Fruit fly (Drosophila melanogaster) whole organism, embryonic: ENCODE measurements around the gene Rpp14a.

Experiments used
- ATbp ChIP-seq: fragments of 200-800 bp; sonication (Bioruptor generic); optimal IDR thresholded peaks from 2 replicates; lab custom pipeline; 2017; ENCODE audit warnings: missing biosample characterization, mild to moderate bottlenecking, missing genetic modification characterization, missing genetic modification reagents
- Atf3 ChIP-seq: fragments of 200-800 bp; sonication (Bioruptor generic); optimal IDR thresholded peaks from 3 replicates; lab custom pipeline; 2016; ENCODE audit warnings: missing biosample characterization, missing genetic modification characterization
- Atf6 ChIP-seq: fragments of 200-800 bp; sonication (Bioruptor generic); IDR thresholded peaks from 2 replicates; pipeline ENCODE4 v1.3.6; 2022; ENCODE audit warnings: missing biosample characterization, missing genetic modification characterization
- Bdp1 ChIP-seq: fragments of 200-800 bp; sonication (Bioruptor generic); optimal IDR thresholded peaks from 3 replicates; lab custom pipeline; 2016; ENCODE audit warnings: missing biosample characterization, missing genetic modification characterization
- Bgb ChIP-seq: fragments of 200-800 bp; sonication (Bioruptor generic); IDR thresholded peaks from 2 replicates; pipeline ENCODE4 v1.3.6; 2022; ENCODE audit warnings: missing biosample characterization, missing genetic modification characterization; ENCODE audit not compliant: partially characterized antibody
- CG10462 ChIP-seq: fragments of 200-800 bp; sonication (Bioruptor generic); optimal IDR thresholded peaks from 2 replicates; lab custom pipeline; 2016; ENCODE audit warnings: missing biosample characterization, missing genetic modification characterization
- CG11695 ChIP-seq: fragments of 200-800 bp; sonication (Bioruptor generic); IDR thresholded peaks from 3 replicates; pipeline ENCODE4 v1.3.6; 2022; ENCODE audit warnings: missing biosample characterization, missing genetic modification characterization
- CG12219 ChIP-seq: fragments of 200-800 bp; sonication (Bioruptor generic); optimal IDR thresholded peaks from 3 replicates; lab custom pipeline; 2018; ENCODE audit warnings: missing biosample characterization, mild to moderate bottlenecking, missing genetic modification characterization
- CG12299 ChIP-seq: fragments of 200-800 bp; sonication (Bioruptor generic); optimal IDR thresholded peaks from 2 replicates; lab custom pipeline; 2018; ENCODE audit warnings: missing biosample characterization, mild to moderate bottlenecking, missing genetic modification characterization
- CG12744 ChIP-seq: fragments of 200-800 bp; sonication (Bioruptor generic); optimal IDR thresholded peaks from 2 replicates; lab custom pipeline; 2016; ENCODE audit warnings: missing biosample characterization, missing genetic modification characterization
- CG12942 ChIP-seq: fragments of 200-800 bp; sonication (Bioruptor generic); optimal IDR thresholded peaks from 3 replicates; lab custom pipeline; 2016; ENCODE audit warnings: missing biosample characterization, missing genetic modification characterization
- CG15073 ChIP-seq: fragments of 200-800 bp; sonication (Bioruptor generic); optimal IDR thresholded peaks from 2 replicates; lab custom pipeline; 2016; ENCODE audit warnings: missing biosample characterization, missing genetic modification characterization
- CG1647 ChIP-seq: fragments of 200-800 bp; sonication (Bioruptor generic); optimal IDR thresholded peaks from 3 replicates; lab custom pipeline; 2016; ENCODE audit warnings: missing biosample characterization, missing genetic modification characterization
- CG1792 ChIP-seq: fragments of 200-800 bp; sonication (Bioruptor generic); optimal IDR thresholded peaks from 2 replicates; lab custom pipeline; 2016; ENCODE audit warnings: missing biosample characterization, missing genetic modification characterization
- CG1832 ChIP-seq: fragments of 200-800 bp; sonication (Bioruptor generic); optimal IDR thresholded peaks from 2 replicates; lab custom pipeline; 2017; ENCODE audit warnings: missing biosample characterization, mild to moderate bottlenecking, missing genetic modification characterization, inconsistent platforms
- CG18764 ChIP-seq: fragments of 200-800 bp; sonication (Bioruptor generic); optimal IDR thresholded peaks from 3 replicates; lab custom pipeline; 2016; ENCODE audit warnings: missing biosample characterization, missing genetic modification characterization
- CG4328 ChIP-seq: fragments of 200-800 bp; sonication (Bioruptor generic); optimal IDR thresholded peaks from 3 replicates; lab custom pipeline; 2017; ENCODE audit warnings: missing biosample characterization, missing genetic modification reagents, missing genetic modification characterization
- CG43689 ChIP-seq: fragments of 200-800 bp; sonication (Bioruptor generic); IDR thresholded peaks from 2 replicates; pipeline ENCODE4 v1.3.6; 2022; ENCODE audit warnings: missing biosample characterization, missing genetic modification characterization
- CG6272 ChIP-seq: fragments of 200-800 bp; sonication (Bioruptor generic); IDR thresholded peaks from 2 replicates; pipeline ENCODE4 v1.3.6; 2022; ENCODE audit warnings: missing biosample characterization, missing genetic modification characterization
- CG7928 ChIP-seq: fragments of 200-800 bp; sonication (Bioruptor generic); optimal IDR thresholded peaks from 2 replicates; lab custom pipeline; 2017; ENCODE audit warnings: missing biosample characterization, mild to moderate bottlenecking, missing genetic modification characterization
- CkIIα-i1 ChIP-seq: fragments of 200-800 bp; sonication (Bioruptor generic); IDR thresholded peaks from 2 replicates; pipeline ENCODE4 v1.3.6; 2022; ENCODE audit warnings: missing biosample characterization, missing genetic modification characterization
- Deaf1 ChIP-seq: fragments of 200-800 bp; optimal IDR thresholded peaks from 3 replicates; lab custom pipeline; 2019; ENCODE audit warnings: missing biosample characterization, mild to moderate bottlenecking, missing genetic modification characterization, moderate library complexity
- Dip2 ChIP-seq: fragments of 200-800 bp; sonication (Bioruptor generic); IDR thresholded peaks from 2 replicates; pipeline ENCODE4 v1.3.6; 2022; ENCODE audit warnings: missing biosample characterization, missing genetic modification characterization
- Dll ChIP-seq: fragments of 200-800 bp; sonication (Bioruptor generic); IDR thresholded peaks from 4 replicates; pipeline ENCODE4 v1.3.6; 2022; ENCODE audit warnings: missing biosample characterization, missing genetic modification characterization; ENCODE audit not compliant: partially characterized antibody
- Dp ChIP-seq: fragments of 200-800 bp; sonication (Bioruptor generic); optimal IDR thresholded peaks from 2 replicates; lab custom pipeline; 2018; ENCODE audit warnings: missing biosample characterization, mild to moderate bottlenecking, missing genetic modification characterization, moderate library complexity
- Gsc ChIP-seq: fragments of 200-800 bp; sonication (Bioruptor generic); IDR thresholded peaks from 2 replicates; pipeline ENCODE4 v1.3.6; 2022; ENCODE audit warnings: missing biosample characterization, missing genetic modification characterization
- H15 ChIP-seq: fragments of 200-800 bp; sonication (Bioruptor generic); IDR thresholded peaks from 3 replicates; pipeline ENCODE4 v1.3.6; 2022; ENCODE audit warnings: missing biosample characterization, missing genetic modification characterization
- Hand ChIP-seq: fragments of 200-800 bp; sonication (Bioruptor generic); optimal IDR thresholded peaks from 2 replicates; lab custom pipeline; 2017; ENCODE audit warnings: mild to moderate bottlenecking, missing biosample characterization, missing genetic modification reagents, missing genetic modification characterization
- Hey ChIP-seq: fragments of 200-800 bp; sonication (Bioruptor generic); optimal IDR thresholded peaks from 3 replicates; lab custom pipeline; 2018; ENCODE audit warnings: missing biosample characterization, mild to moderate bottlenecking, missing genetic modification characterization
- Hr39 ChIP-seq: fragments of >200 bp; optimal IDR thresholded peaks from 2 replicates; lab custom pipeline; 2017
- Max ChIP-seq: fragments of 200-800 bp; sonication (Bioruptor generic); optimal IDR thresholded peaks from 2 replicates; lab custom pipeline; 2016; ENCODE audit warnings: missing biosample characterization, mild to moderate bottlenecking, missing genetic modification characterization
- Scr ChIP-seq: fragments of 200-800 bp; sonication (Bioruptor generic); IDR thresholded peaks from 2 replicates; pipeline ENCODE4 v1.3.6; 2022; ENCODE audit warnings: missing biosample characterization, missing genetic modification characterization; ENCODE audit not compliant: partially characterized antibody
- br ChIP-seq: fragments of >200 bp; optimal IDR thresholded peaks from 2 replicates; lab custom pipeline; 2017
- ci ChIP-seq: fragments of 200-800 bp; sonication (Bioruptor generic); IDR thresholded peaks from 3 replicates; pipeline ENCODE4 v1.3.6; 2022; ENCODE audit warnings: missing biosample characterization, missing genetic modification characterization
- cwo ChIP-seq: fragments of 200-800 bp; sonication (Bioruptor generic); optimal IDR thresholded peaks from 3 replicates; lab custom pipeline; 2017; ENCODE audit warnings: missing biosample characterization, missing genetic modification characterization, mild to moderate bottlenecking, moderate library complexity, missing genetic modification reagents
- dati ChIP-seq: fragments of 200-800 bp; sonication (Bioruptor generic); IDR thresholded peaks from 2 replicates; pipeline ENCODE4 v1.3.6; 2022; ENCODE audit warnings: missing biosample characterization, missing genetic modification characterization
- fd102C ChIP-seq: fragments of 200-800 bp; sonication (Bioruptor generic); optimal IDR thresholded peaks from 2 replicates; lab custom pipeline; 2018; ENCODE audit warnings: missing biosample characterization, mild to moderate bottlenecking, missing genetic modification characterization, moderate library complexity
- fd64A ChIP-seq: fragments of 200-800 bp; sonication (Bioruptor generic); optimal IDR thresholded peaks from 3 replicates; lab custom pipeline; 2018; ENCODE audit warnings: missing biosample characterization, mild to moderate bottlenecking, missing genetic modification characterization
- gce ChIP-seq: fragments of 200-800 bp; sonication (Bioruptor generic); IDR thresholded peaks from 3 replicates; pipeline ENCODE4 v1.3.6; 2022; ENCODE audit warnings: missing biosample characterization, missing genetic modification characterization
- gcm ChIP-seq: fragments of 200-800 bp; sonication (Bioruptor generic); optimal IDR thresholded peaks from 2 replicates; lab custom pipeline; 2019; ENCODE audit warnings: missing biosample characterization, mild to moderate bottlenecking, missing genetic modification characterization, moderate library complexity
- gsb ChIP-seq: fragments of 200-800 bp; sonication (Bioruptor generic); IDR thresholded peaks from 2 replicates; pipeline ENCODE4 v1.3.6; 2022; ENCODE audit warnings: missing biosample characterization, missing genetic modification characterization
- h ChIP-seq: fragments of >200 bp; optimal IDR thresholded peaks from 2 replicates; lab custom pipeline; 2017
- her ChIP-seq: fragments of 200-800 bp; sonication (Bioruptor generic); optimal IDR thresholded peaks from 2 replicates; lab custom pipeline; 2016; ENCODE audit warnings: missing biosample characterization, missing genetic modification characterization
- hkb ChIP-seq, 2 experiments: fragments of 200-800 bp in 1 of 2; fragments of >200 bp in 1 of 2; sonication (Bioruptor generic) in 1 of 2; IDR thresholded peaks in 1 of 2; optimal IDR thresholded peaks in 1 of 2; 2 replicates each; pipeline versions ENCODE4 v1.3.6 to Lab custom; 2017 to 2022; ENCODE audit warnings: missing biosample characterization in 1 of 2, missing genetic modification characterization in 1 of 2
- mirr ChIP-seq: fragments of 200-800 bp; sonication (Bioruptor generic); optimal IDR thresholded peaks from 3 replicates; lab custom pipeline; 2018; ENCODE audit warnings: missing biosample characterization, mild to moderate bottlenecking, missing genetic modification characterization
- pros ChIP-seq: fragments of 200-800 bp; sonication (Bioruptor generic); optimal IDR thresholded peaks from 3 replicates; lab custom pipeline; 2019; ENCODE audit warnings: missing biosample characterization, mild to moderate bottlenecking, missing genetic modification characterization, moderate library complexity
- salm ChIP-seq: fragments of 200-800 bp; sonication (Bioruptor generic); optimal IDR thresholded peaks from 2 replicates; lab custom pipeline; 2018; ENCODE audit warnings: missing biosample characterization, mild to moderate bottlenecking, missing genetic modification characterization
- scrt ChIP-seq: fragments of 200-800 bp; sonication (Bioruptor generic); optimal IDR thresholded peaks from 2 replicates; lab custom pipeline; 2018; ENCODE audit warnings: missing biosample characterization, mild to moderate bottlenecking, missing genetic modification characterization, moderate library complexity
- sd ChIP-seq: fragments of 200-800 bp; sonication (Bioruptor generic); optimal IDR thresholded peaks from 3 replicates; lab custom pipeline; 2018; ENCODE audit warnings: missing biosample characterization, mild to moderate bottlenecking, missing genetic modification characterization, moderate library complexity
- sr ChIP-seq: fragments of 200-800 bp; sonication (Bioruptor generic); IDR thresholded peaks from 3 replicates; pipeline ENCODE4 v1.3.6; 2022; ENCODE audit warnings: missing biosample characterization, missing genetic modification characterization
- ssp ChIP-seq: fragments of 200-800 bp; sonication (Bioruptor generic); IDR thresholded peaks from 2 replicates; pipeline ENCODE4 v1.3.6; 2022; ENCODE audit warnings: missing biosample characterization, missing genetic modification characterization
- wek ChIP-seq: fragments of 200-800 bp; sonication (Bioruptor generic); optimal IDR thresholded peaks from 3 replicates; lab custom pipeline; 2018; ENCODE audit warnings: missing biosample characterization, mild to moderate bottlenecking, missing genetic modification characterization, moderate library complexity

The Rpp14a gene

DNA sequence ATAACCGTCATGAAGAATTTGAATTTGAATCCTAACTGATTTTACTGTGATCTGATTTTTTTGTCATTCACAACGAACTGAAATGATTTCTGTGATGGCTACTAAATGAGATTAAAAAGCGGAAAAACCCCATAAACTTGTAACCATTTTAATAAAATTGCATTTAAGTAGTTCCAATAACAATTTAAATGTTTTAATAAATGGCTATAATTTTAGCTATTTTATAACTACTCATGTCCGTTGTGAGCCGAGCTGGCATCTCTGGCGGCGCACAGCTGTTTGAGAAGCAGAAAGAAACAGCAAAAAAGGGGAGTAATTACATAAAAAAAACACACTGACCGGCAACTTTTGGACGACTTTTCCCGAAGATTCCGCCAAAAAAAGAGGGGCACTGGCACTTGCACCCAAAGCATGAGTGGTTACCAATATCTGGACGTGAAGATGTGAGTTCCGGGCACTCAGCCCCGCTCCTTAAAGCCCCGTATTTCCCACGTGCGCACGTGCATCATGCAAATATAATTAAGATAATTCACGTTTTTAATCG is at the start of gene Rpp14a, which contains the start of gene CG7950 (continued):
- TF ChIP-seq fd102C = peak; percentile 7
- no peak for TF ChIP-seq Hey (tag; lab: Kevin White, UChicago)
- TF ChIP-seq ci (GFP tag; lab: Robert Waterston, UW) = peak; percentile 91
- peak; percentile 28 for TF ChIP-seq Dp (GFP tag; lab: Kevin White, UChicago)
- TF ChIP-seq CG12942 (GFP tag; lab: Kevin White, UChicago) = peak; percentile 79
- peak; percentile 53 for TF ChIP-seq CG12744 (GFP tag; lab: Kevin White, UChicago)
- TF ChIP-seq CkIIα-i1 (GFP tag; lab: Robert Waterston, UW) = no peak
- TF ChIP-seq wek = no peak
- no peak for TF ChIP-seq CG1647
- no peak for TF ChIP-seq CG7928
- TF ChIP-seq Scr (GFP tag; lab: Robert Waterston, UW) = peak; percentile 23; the same call in 1 of the 2 replicates
- no peak; the same call in 1 of the 2 replicates for TF ChIP-seq Gsc
- peak; percentile 71 for TF ChIP-seq Bdp1 (GFP tag; lab: Kevin White, UChicago)
- TF ChIP-seq CG1792 (GFP tag; lab: Kevin White, UChicago) = peak; percentile 73
- TF ChIP-seq H15 = peak; percentile 70; the same call in 1 of the 3 replicates
- TF ChIP-seq fd64A (GFP tag; lab: Kevin White, UChicago) = no peak
- no peak for TF ChIP-seq CG15073 (GFP tag; lab: Kevin White, UChicago)
- peak; percentile 59; the same call in 1 of the 2 replicates for TF ChIP-seq gsb (GFP tag; lab: Robert Waterston, UW)
- no peak for TF ChIP-seq Hr39 (lab: Kevin White, UChicago)
- TF ChIP-seq hkb (optimal IDR thresholded peaks at IDR 0.05; lab: Kevin White, UChicago) = no peak
- TF ChIP-seq hkb (GFP tag; IDR thresholded peaks at IDR 0.05; lab: Robert Waterston, UW) = peak; percentile 83
- TF ChIP-seq CG4328 (GFP tag; lab: Kevin White, UChicago) = peak; percentile 54
- no peak for TF ChIP-seq gce (GFP tag; lab: Robert Waterston, UW)
- TF ChIP-seq Atf3 (GFP tag; lab: Kevin White, UChicago) = peak; percentile 62
- TF ChIP-seq Bgb = no peak
- TF ChIP-seq salm (tag; lab: Kevin White, UChicago) = peak; percentile 34
- TF ChIP-seq h (lab: Kevin White, UChicago) = no peak
- peak; percentile 61; the same call in 2 of the 3 replicates for TF ChIP-seq CG11695 (GFP tag; lab: Robert Waterston, UW)
- peak; percentile 68; the same call in 1 of the 2 replicates for TF ChIP-seq CG6272
- peak; percentile 35 for TF ChIP-seq ATbp (GFP tag; lab: Kevin White, UChicago)
- no peak for TF ChIP-seq Hand
- TF ChIP-seq Dip2 = no peak
- TF ChIP-seq gcm = peak; percentile 75
- peak; percentile 51 for TF ChIP-seq CG12219 (GFP tag; lab: Kevin White, UChicago)
- no peak for TF ChIP-seq sr (GFP tag; lab: Robert Waterston, UW)
- TF ChIP-seq CG12299 (tag; lab: Kevin White, UChicago) = peak; percentile 79
- TF ChIP-seq Atf6 (GFP tag; lab: Robert Waterston, UW) = peak; percentile 78

DNA sequence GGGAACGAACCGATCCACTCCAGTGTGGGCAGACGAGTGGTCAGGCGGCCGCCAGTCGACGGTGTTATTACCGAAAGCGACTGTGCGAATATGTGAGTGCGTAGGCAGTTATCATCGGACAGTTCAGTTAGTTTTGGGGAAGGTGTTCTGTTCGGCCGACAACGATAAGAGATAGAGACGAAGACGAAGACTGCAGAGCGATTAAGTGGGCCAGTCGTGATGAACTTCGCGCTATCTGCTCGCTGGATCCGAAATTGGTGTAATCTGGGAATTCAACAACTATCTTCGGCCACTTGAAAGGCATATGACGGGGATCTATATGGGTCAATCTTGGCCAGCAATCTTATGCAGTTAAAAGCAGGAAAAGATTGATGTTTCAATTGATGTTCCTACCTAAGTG is 47.5 kb upstream of the Rpp14a start, which contains the start of gene CG7912:
Gene CG7912, minus strand, starts transcription at position 17 of the 400 bp plus-strand sequence.
- TF ChIP-seq mirr (GFP tag; lab: Kevin White, UChicago) (peak; percentile 75), Hey (tag; lab: Kevin White, UChicago) (peak; percentile 63), pros (GFP tag; lab: Kevin White, UChicago) (no peak), cwo (GFP tag; lab: Kevin White, UChicago) (peak; percentile 20), her (GFP tag; lab: Kevin White, UChicago) (no peak), Max (GFP tag; lab: Kevin White, UChicago) (no peak), br (lab: Kevin White, UChicago) (no peak), Dll (GFP tag; lab: Robert Waterston, UW) (no peak), Bdp1 (GFP tag; lab: Kevin White, UChicago) (no peak), CG1832 (GFP tag; lab: Kevin White, UChicago) (no peak), dati (GFP tag; lab: Robert Waterston, UW) (no peak), CG43689 (no peak), Deaf1 (tag; lab: Kevin White, UChicago) (peak; percentile 53), sd (tag; lab: Kevin White, UChicago) (peak; percentile 8), scrt (GFP tag; lab: Kevin White, UChicago) (no peak), CG18764 (GFP tag; lab: Kevin White, UChicago) (no peak), ssp (no peak), CG10462 (GFP tag; lab: Kevin White, UChicago) (no peak), Hand (no peak)
